Worm (Caenorhabditis elegans) whole organism, late embryonic: ENCODE results near the gene atg-16.2.
A peak's percentile ranks its signal among the peaks of the same experiment; 100 is the strongest.

Experiments used
- C08G9.2 ChIP-seq: sonication (generic microtip); optimal IDR thresholded peaks from 2 replicates; lab custom pipeline; 2016; ENCODE audit warnings: mild to moderate bottlenecking, missing genetic modification characterization, moderate library complexity, missing compliant biosample characterization
- F13H6.1 ChIP-seq: sonication (generic microtip); optimal IDR thresholded peaks from 2 replicates; lab custom pipeline; 2016; ENCODE audit warnings: missing genetic modification characterization, missing compliant biosample characterization
- K09A11.1 ChIP-seq: sonication (generic microtip); optimal IDR thresholded peaks from 2 replicates; lab custom pipeline; 2017; ENCODE audit warnings: antibody characterized with exemption, mild to moderate bottlenecking, missing genetic modification characterization, missing compliant biosample characterization; ENCODE audit not compliant: insufficient read depth
- Y22D7AL.16 ChIP-seq: sonication (generic microtip); optimal IDR thresholded peaks from 2 replicates; lab custom pipeline; 2016; ENCODE audit warnings: missing genetic modification characterization, missing compliant biosample characterization
- ceh-14 ChIP-seq: sonication (generic microtip); optimal IDR thresholded peaks from 2 replicates; lab custom pipeline; 2016; ENCODE audit warnings: missing genotype, missing genetic modification characterization, missing compliant biosample characterization
- ceh-19 ChIP-seq: fragments of 200-800 bp; sonication (Bioruptor generic); optimal IDR thresholded peaks from 2 replicates; lab custom pipeline; 2018; ENCODE audit warnings: mild to moderate bottlenecking, missing genetic modification characterization, missing compliant biosample characterization
- ceh-2 ChIP-seq: sonication (generic microtip); optimal IDR thresholded peaks from 2 replicates; lab custom pipeline; 2016; ENCODE audit warnings: missing genotype, missing genetic modification characterization, missing compliant biosample characterization
- ceh-22 ChIP-seq: sonication (generic microtip); optimal IDR thresholded peaks from 2 replicates; lab custom pipeline; 2017; ENCODE audit warnings: missing biosample characterization, missing genetic modification characterization
- ceh-24 ChIP-seq: sonication (generic microtip); optimal IDR thresholded peaks from 2 replicates; lab custom pipeline; 2016; ENCODE audit warnings: mild to moderate bottlenecking, missing genetic modification characterization, missing compliant biosample characterization
- ceh-30 ChIP-seq: fragments of 150-350 bp; optimal IDR thresholded peaks from 2 replicates; lab custom pipeline; 2014; ENCODE audit warnings: missing biosample characterization, missing genetic modification characterization
- ceh-31 ChIP-seq: sonication (generic microtip); optimal IDR thresholded peaks from 2 replicates; lab custom pipeline; 2016; ENCODE audit warnings: missing genetic modification characterization, missing compliant biosample characterization
- ceh-48 ChIP-seq: sonication (generic microtip); optimal IDR thresholded peaks from 2 replicates; lab custom pipeline; 2016; ENCODE audit warnings: missing genetic modification characterization, inconsistent platforms, missing compliant biosample characterization
- elt-2 ChIP-seq: sonication (generic microtip); optimal IDR thresholded peaks from 2 replicates; lab custom pipeline; 2016; ENCODE audit warnings: missing genetic modification reagents, missing genetic modification characterization, missing compliant biosample characterization
- elt-4 ChIP-seq: sonication (generic microtip); optimal IDR thresholded peaks from 2 replicates; lab custom pipeline; 2016; ENCODE audit warnings: missing genetic modification characterization, missing compliant biosample characterization
- ets-4 ChIP-seq: sonication (generic microtip); optimal IDR thresholded peaks from 2 replicates; lab custom pipeline; 2016; ENCODE audit warnings: missing genetic modification characterization, missing compliant biosample characterization
- fkh-10 ChIP-seq: fragments of 150-350 bp; optimal IDR thresholded peaks from 2 replicates; lab custom pipeline; 2014; ENCODE audit warnings: missing biosample characterization, missing genetic modification reagents, missing genetic modification characterization
- fkh-6 ChIP-seq: sonication (generic microtip); optimal IDR thresholded peaks from 2 replicates; lab custom pipeline; 2016; ENCODE audit warnings: missing genetic modification characterization, missing compliant biosample characterization
- gmeb-2 ChIP-seq: sonication (generic microtip); optimal IDR thresholded peaks from 2 replicates; lab custom pipeline; 2016; ENCODE audit warnings: missing genetic modification characterization, inconsistent platforms, missing compliant biosample characterization
- hlh-13 ChIP-seq: fragments of 200-800 bp; sonication (Bioruptor generic); optimal IDR thresholded peaks from 2 replicates; lab custom pipeline; 2018; ENCODE audit warnings: mild to moderate bottlenecking, missing genetic modification characterization, missing compliant biosample characterization
- hlh-30 ChIP-seq: sonication (generic microtip); optimal IDR thresholded peaks from 2 replicates; lab custom pipeline; 2017; ENCODE audit warnings: antibody characterized with exemption, missing genetic modification characterization, missing compliant biosample characterization; ENCODE audit not compliant: insufficient read depth
- hlh-6 ChIP-seq: sonication (generic microtip); optimal IDR thresholded peaks from 2 replicates; lab custom pipeline; 2016; ENCODE audit warnings: missing genotype, missing genetic modification characterization, missing compliant biosample characterization
- hlh-8 ChIP-seq: sonication (generic microtip); optimal IDR thresholded peaks from 2 replicates; lab custom pipeline; 2016; ENCODE audit warnings: missing genotype, missing genetic modification characterization, missing compliant biosample characterization
- lim-6 ChIP-seq: sonication (generic microtip); optimal IDR thresholded peaks from 2 replicates; lab custom pipeline; 2016; ENCODE audit warnings: missing genetic modification characterization, missing compliant biosample characterization
- madf-2 ChIP-seq: sonication (generic microtip); optimal IDR thresholded peaks from 2 replicates; lab custom pipeline; 2017; ENCODE audit warnings: missing genetic modification characterization, missing compliant biosample characterization
- nhr-232 ChIP-seq: sonication (generic microtip); optimal IDR thresholded peaks from 2 replicates; lab custom pipeline; 2016; ENCODE audit warnings: missing genetic modification characterization, missing compliant biosample characterization
- npax-4 ChIP-seq: sonication (generic microtip); optimal IDR thresholded peaks from 2 replicates; lab custom pipeline; 2016; ENCODE audit warnings: missing genetic modification characterization, missing compliant biosample characterization
- pat-9 ChIP-seq: fragments of 200-800 bp; sonication (Bioruptor generic); optimal IDR thresholded peaks from 2 replicates; lab custom pipeline; 2018; ENCODE audit warnings: mild to moderate bottlenecking, missing genetic modification characterization, moderate library complexity, missing compliant biosample characterization
- pros-1 ChIP-seq: fragments of 150-350 bp; optimal IDR thresholded peaks from 2 replicates; lab custom pipeline; 2014; ENCODE audit warnings: missing biosample characterization, missing genetic modification reagents, missing genetic modification characterization
- ref-2 ChIP-seq: sonication (generic microtip); optimal IDR thresholded peaks from 2 replicates; lab custom pipeline; 2016; ENCODE audit warnings: missing genetic modification characterization, missing compliant biosample characterization
- rnt-1 ChIP-seq: sonication (generic microtip); optimal IDR thresholded peaks from 2 replicates; lab custom pipeline; 2016; ENCODE audit warnings: missing genetic modification characterization, missing compliant biosample characterization
- sdc-2 ChIP-seq: sonication (generic microtip); optimal IDR thresholded peaks from 2 replicates; lab custom pipeline; 2016; ENCODE audit warnings: missing genotype, missing genetic modification characterization, missing compliant biosample characterization
- syd-9 ChIP-seq: sonication (generic microtip); optimal IDR thresholded peaks from 2 replicates; lab custom pipeline; 2016; ENCODE audit warnings: mild to moderate bottlenecking, missing genetic modification characterization, moderate library complexity, missing compliant biosample characterization
- tbx-2 ChIP-seq: sonication (generic microtip); optimal IDR thresholded peaks from 2 replicates; lab custom pipeline; 2016; ENCODE audit warnings: missing genetic modification characterization, missing compliant biosample characterization
- tbx-7 ChIP-seq: sonication (generic microtip); optimal IDR thresholded peaks from 2 replicates; lab custom pipeline; 2016; ENCODE audit warnings: missing genotype, missing genetic modification characterization, missing compliant biosample characterization
- unc-42 ChIP-seq: sonication (generic microtip); optimal IDR thresholded peaks from 2 replicates; lab custom pipeline; 2016; ENCODE audit warnings: missing genotype, missing genetic modification characterization, missing compliant biosample characterization
- unc-55 ChIP-seq: sonication (generic microtip); optimal IDR thresholded peaks from 2 replicates; lab custom pipeline; 2017; ENCODE audit warnings: missing biosample characterization, missing genetic modification reagents, missing genetic modification characterization
- unc-86 ChIP-seq: sonication (generic microtip); optimal IDR thresholded peaks from 2 replicates; lab custom pipeline; 2016; ENCODE audit warnings: missing genetic modification characterization, missing compliant biosample characterization
- ztf-16 ChIP-seq: sonication (generic microtip); optimal IDR thresholded peaks from 2 replicates; lab custom pipeline; 2017; ENCODE audit warnings: missing genetic modification characterization, missing compliant biosample characterization

The atg-16.2 gene

DNA sequence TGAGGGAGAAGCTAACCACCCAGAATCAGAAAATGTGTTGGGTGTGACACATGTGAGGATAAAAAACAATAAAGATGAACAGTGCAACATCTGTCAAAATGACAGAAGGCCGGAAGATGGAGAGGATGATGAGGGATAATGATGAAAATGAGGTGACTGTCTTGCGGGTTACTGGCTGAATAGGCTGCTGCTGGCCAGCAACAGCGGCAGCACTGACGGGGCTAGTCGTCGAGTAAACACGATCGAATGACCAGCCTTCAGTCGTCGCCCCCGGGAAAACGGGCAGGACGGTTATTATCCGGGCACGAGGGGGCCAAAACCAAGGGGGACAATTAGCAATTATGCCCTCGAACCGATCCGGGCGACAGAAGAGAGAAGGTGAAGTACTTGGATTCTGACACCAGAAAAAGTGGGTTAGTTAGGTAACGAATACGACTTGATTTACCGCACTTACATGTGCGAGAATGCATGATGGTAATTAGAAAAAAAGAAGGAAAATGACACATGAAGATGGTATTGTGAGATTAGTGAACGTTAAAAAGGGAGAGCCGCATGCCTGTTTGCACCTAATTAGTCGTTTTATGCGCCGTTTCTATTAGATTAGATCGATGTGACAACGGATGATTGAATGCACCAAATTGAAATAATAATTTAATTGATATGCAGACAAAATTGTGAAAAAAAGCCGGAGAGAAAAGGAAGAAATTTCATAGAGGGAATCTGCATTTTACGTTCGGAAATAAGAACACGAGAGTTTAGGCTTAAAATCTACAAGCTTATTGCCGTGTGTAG lies 41.3 kb downstream of the atg-16.2 start (continued):
- no peak for TF ChIP-seq syd-9 (tag; lab: Kevin White, UChicago)
- TF ChIP-seq ceh-48 (tag; lab: Kevin White, UChicago) = no peak
- no peak for TF ChIP-seq tbx-7 (tag; lab: Kevin White, UChicago)
- TF ChIP-seq ref-2 (tag; lab: Kevin White, UChicago) = peak; percentile 14
- no peak for TF ChIP-seq ceh-30 (tag; lab: Kevin White, UChicago)
- peak; percentile 4 for TF ChIP-seq fkh-6 (tag; lab: Kevin White, UChicago)

DNA sequence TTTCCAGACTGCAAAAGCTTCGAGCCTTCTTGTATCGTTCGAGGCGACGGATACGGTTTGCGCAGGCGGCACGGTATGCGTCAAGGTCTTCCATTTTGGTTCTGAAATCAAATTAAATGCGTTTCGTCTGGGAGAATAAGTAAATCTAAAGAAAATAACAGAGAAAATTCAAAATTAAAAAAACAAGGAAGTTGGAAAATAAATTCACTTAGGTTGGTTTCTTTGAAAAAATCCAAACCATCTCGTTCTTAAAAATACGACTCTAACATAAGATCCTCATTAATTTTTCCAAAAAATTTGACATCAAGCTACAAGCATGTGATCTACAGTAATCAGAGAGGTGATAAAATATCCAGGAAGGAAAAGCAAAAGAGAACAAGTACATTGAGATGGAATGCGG lies 43.0 kb downstream of the atg-16.2 start, which contains the start of gene T25D10.4:
TSS of gene T25D10.4 (minus strand) at position 101 of the 400 bp plus-strand sequence.
- TF ChIP-seq elt-2 (tag; lab: Kevin White, UChicago) (no peak), ceh-30 (tag; lab: Kevin White, UChicago) (no peak), ets-4 (tag; lab: Kevin White, UChicago) (no peak), ceh-24 (tag; lab: Kevin White, UChicago) (no peak), ceh-48 (tag; lab: Kevin White, UChicago) (no peak), unc-86 (tag; lab: Kevin White, UChicago) (no peak), ceh-22 (no peak), ztf-16 (tag; lab: Kevin White, UChicago) (no peak)
- TF ChIP-seq, all 69 proteins: peak for 0

DNA sequence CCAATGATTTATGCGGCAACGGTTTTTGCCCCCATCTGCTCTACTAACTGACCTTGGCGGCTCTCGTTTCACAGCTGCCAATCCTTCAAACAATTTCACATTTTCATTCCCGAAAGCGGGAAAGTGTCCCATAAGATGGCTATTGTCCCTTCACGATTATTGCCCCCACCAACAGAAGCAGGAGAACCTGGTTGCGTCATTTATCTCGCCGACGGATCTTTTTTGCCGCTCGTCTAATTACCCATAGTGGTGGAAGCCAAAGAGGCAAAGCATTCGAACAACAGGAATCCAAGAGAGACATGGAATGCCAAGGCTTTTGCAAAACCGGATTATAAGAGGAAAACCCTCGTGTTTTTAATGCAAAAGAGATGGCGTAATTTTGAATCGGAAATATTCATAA lies 44.1 kb downstream of the atg-16.2 start:
- no peak for TF ChIP-seq hlh-8 (tag; lab: Kevin White, UChicago)
- TF ChIP-seq hlh-30 = no peak
- no peak for TF ChIP-seq F13H6.1
- TF ChIP-seq ceh-2 (tag; lab: Kevin White, UChicago) = no peak
- TF ChIP-seq rnt-1 (tag; lab: Kevin White, UChicago) = peak; percentile 35
- TF ChIP-seq ceh-31 = peak; percentile 60
- TF ChIP-seq madf-2 = no peak
- no peak for TF ChIP-seq tbx-7 (tag; lab: Kevin White, UChicago)
- TF ChIP-seq ceh-14 (tag; lab: Kevin White, UChicago) = no peak
- no peak for TF ChIP-seq pat-9
- TF ChIP-seq syd-9 (tag; lab: Kevin White, UChicago) = no peak
- no peak for TF ChIP-seq fkh-10 (GFP tag; lab: Kevin White, UChicago)

DNA sequence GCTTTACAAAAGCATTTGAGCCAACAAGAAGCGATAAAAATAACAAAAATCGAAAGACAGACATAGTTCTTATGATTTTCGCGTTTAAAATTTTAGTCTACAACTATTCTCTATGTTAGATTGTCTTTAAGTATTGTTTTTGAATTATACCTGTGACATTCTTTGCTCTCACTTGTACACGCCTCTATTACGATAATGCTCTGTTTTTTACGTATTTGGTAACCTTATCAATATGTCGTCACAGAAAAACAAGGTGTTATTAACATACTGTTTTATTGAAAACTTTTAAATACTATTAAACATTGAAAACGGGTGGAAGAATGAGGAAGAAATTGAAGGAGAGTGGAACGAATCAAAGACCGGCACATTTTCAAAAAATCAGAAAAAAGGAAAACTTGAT lies 45.9 kb downstream of the atg-16.2 start, which contains the start of gene spp-11:
TSS of gene spp-11 (minus strand) at position 101 of the 400 bp plus-strand sequence.
- no peak for TF ChIP-seq F13H6.1
- TF ChIP-seq rnt-1 (tag; lab: Kevin White, UChicago) = no peak
- TF ChIP-seq sdc-2 (tag; lab: Kevin White, UChicago) = no peak
- no peak for TF ChIP-seq hlh-30
- no peak for TF ChIP-seq unc-55 (GFP tag; lab: Kevin White, UChicago)

DNA sequence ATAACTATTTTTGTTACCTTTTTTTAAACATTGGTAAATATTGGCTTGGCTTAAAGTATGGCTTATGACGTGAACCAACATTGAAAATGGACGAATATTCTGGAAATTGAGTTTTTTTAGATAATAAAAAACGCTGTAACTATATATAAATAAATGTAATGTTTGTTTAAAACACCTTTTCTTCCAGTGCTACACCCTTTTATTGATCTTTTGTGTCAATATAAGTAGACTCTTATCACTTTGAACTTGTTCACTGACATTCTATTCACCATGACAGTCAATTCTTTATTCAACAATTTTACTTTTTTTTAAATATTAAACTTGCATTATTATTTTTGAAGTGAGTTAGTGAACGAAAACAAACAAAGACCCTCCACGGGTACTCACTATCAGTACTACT lies 50.0 kb downstream of the atg-16.2 start, which contains the start of gene T25D10.1:
TSS of gene T25D10.1 (plus strand) at position 169 of the 400 bp plus-strand sequence.
- no peak for TF ChIP-seq lim-6 (tag; lab: Kevin White, UChicago)
- no peak for TF ChIP-seq unc-42 (tag; lab: Kevin White, UChicago)
- no peak for TF ChIP-seq hlh-6
- TF ChIP-seq elt-4 (tag; lab: Kevin White, UChicago) = no peak
- TF ChIP-seq ets-4 (tag; lab: Kevin White, UChicago) = no peak
- no peak for TF ChIP-seq tbx-2 (tag; lab: Kevin White, UChicago)
- no peak for TF ChIP-seq nhr-232 (tag; lab: Kevin White, UChicago)
- TF ChIP-seq gmeb-2 = no peak
- no peak for TF ChIP-seq Y22D7AL.16
- no peak for TF ChIP-seq ceh-19
- TF ChIP-seq ceh-24 (tag; lab: Kevin White, UChicago) = no peak
- TF ChIP-seq pat-9 = no peak
- TF ChIP-seq C08G9.2 (tag; lab: Kevin White, UChicago) = no peak
- no peak for TF ChIP-seq npax-4 (tag; lab: Kevin White, UChicago)
- no peak for TF ChIP-seq pros-1 (tag; lab: Kevin White, UChicago)
- no peak for TF ChIP-seq hlh-13
- no peak for TF ChIP-seq K09A11.1 (tag; lab: Kevin White, UChicago)
